Worm (Caenorhabditis elegans) whole organism, young adult: Measurements from ENCODE around the gene sdhb-1.

Experiments
- F49E8.2 ChIP-seq: sonication (generic microtip); optimal IDR thresholded peaks from 3 replicates; lab custom pipeline; 2017; ENCODE audit warnings: missing genetic modification characterization, mild to moderate bottlenecking, missing compliant biosample characterization, antibody characterized with exemption, moderate library complexity; ENCODE audit not compliant: insufficient read depth
- Y53F4B.3 ChIP-seq: fragments of 200-800 bp; sonication (Bioruptor generic); IDR thresholded peaks from 2 replicates; pipeline ENCODE4 v1.3.6; 2022; ENCODE audit warnings: missing genetic modification reagents, missing genetic modification characterization, missing compliant biosample characterization
- cebp-1 ChIP-seq, 2 experiments: fragments of 200-800 bp in 1 of 2; sonication (Bioruptor generic) in 1 of 2; sonication (generic microtip) in 1 of 2; IDR thresholded peaks in 1 of 2; optimal IDR thresholded peaks in 1 of 2; 2 replicates each; pipeline versions ENCODE4 v1.3.6 to Lab custom; 2017 to 2022; ENCODE audit warnings: missing compliant biosample characterization in 2 of 2, missing genetic modification characterization in 2 of 2, mild to moderate bottlenecking in 1 of 2, missing genetic modification reagents in 1 of 2, moderate library complexity in 1 of 2
- dpl-1 ChIP-seq: fragments of 150-350 bp; optimal IDR thresholded peaks from 2 replicates; lab custom pipeline; 2014; ENCODE audit warnings: missing biosample characterization, missing genetic modification reagents, missing genetic modification characterization
- ets-4 ChIP-seq: fragments of 200-800 bp; sonication (Bioruptor generic); optimal IDR thresholded peaks from 2 replicates; lab custom pipeline; 2018; ENCODE audit warnings: mild to moderate bottlenecking, missing genetic modification characterization, missing compliant biosample characterization
- lir-1 ChIP-seq: fragments of 200-800 bp; sonication (Bioruptor generic); conservative IDR thresholded peaks from 2 replicates; pipeline ENCODE4 v1.3.6; 2022; ENCODE audit warnings: missing genetic modification reagents, missing genetic modification characterization, missing compliant biosample characterization
- nfya-1 ChIP-seq: sonication (generic microtip); optimal IDR thresholded peaks from 2 replicates; lab custom pipeline; 2017; ENCODE audit warnings: antibody characterized with exemption, missing compliant biosample characterization, missing genetic modification characterization, borderline replicate concordance; ENCODE audit not compliant: insufficient read depth
- pha-4 ChIP-seq: fragments of 150-350 bp; sonication (generic microtip); optimal IDR thresholded peaks from 2 replicates; lab custom pipeline; 2014; ENCODE audit warnings: missing biosample characterization, missing genetic modification reagents, missing genetic modification characterization
- sdz-38 ChIP-seq: sonication (generic microtip); optimal IDR thresholded peaks from 2 replicates; lab custom pipeline; 2016; ENCODE audit warnings: missing genotype, missing genetic modification characterization, missing compliant biosample characterization
- unc-130 ChIP-seq: sonication (generic microtip); optimal IDR thresholded peaks from 2 replicates; lab custom pipeline; 2016; ENCODE audit warnings: missing genetic modification reagents, missing genetic modification characterization, missing compliant biosample characterization
- unc-62 ChIP-seq: fragments of 150-350 bp; optimal IDR thresholded peaks from 2 replicates; lab custom pipeline; 2014; ENCODE audit warnings: missing biosample characterization, missing genetic modification reagents, missing genetic modification characterization

DNA sequence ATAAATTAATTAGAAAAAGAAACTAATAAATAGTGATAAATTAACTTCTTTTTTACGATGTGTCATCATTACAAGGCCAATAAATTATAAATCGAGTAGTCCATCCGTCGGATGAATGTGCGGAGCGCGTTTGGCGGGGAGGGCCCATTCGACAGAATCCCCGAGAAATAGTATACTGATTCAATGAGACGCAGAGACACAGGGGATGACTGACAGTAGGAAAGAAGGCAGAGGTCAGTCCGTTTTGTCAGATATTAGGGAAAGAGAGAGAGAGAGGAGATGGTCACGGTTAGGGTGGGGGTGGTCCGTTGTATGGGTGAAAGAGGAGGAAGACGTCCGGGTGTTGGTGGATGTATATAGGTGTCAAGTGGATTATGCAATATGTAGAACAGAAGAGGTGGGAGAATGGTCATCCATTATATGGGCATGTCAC is 43.9 kb downstream of the sdhb-1 start:
- TF ChIP-seq pha-4 (tag; lab: Kevin White, UChicago) (no peak), dpl-1 (GFP tag; lab: Kevin White, UChicago) (no peak), lir-1 (GFP tag; lab: Robert Waterston, UW) (no peak), F49E8.2 (tag; lab: Kevin White, UChicago) (no peak), unc-62 (GFP tag; lab: Kevin White, UChicago) (peak; percentile 19), unc-130 (GFP tag; lab: Kevin White, UChicago) (no peak), ets-4 (GFP tag; lab: Kevin White, UChicago) (no peak), sdz-38 (tag; lab: Kevin White, UChicago) (no peak), cebp-1 (GFP tag; IDR thresholded peaks at IDR 0.05; lab: Robert Waterston, UW) (no peak), cebp-1 (tag; optimal IDR thresholded peaks at IDR 0.05; lab: Kevin White, UChicago) (no peak), nfya-1 (tag; lab: Kevin White, UChicago) (no peak), Y53F4B.3 (GFP tag; lab: Robert Waterston, UW) (no peak)
